Worm (Caenorhabditis elegans): ENCODE results near the gene yju-2.
A peak's percentile ranks its signal among the peaks of the same experiment; 100 is the strongest.

Gene yju-2

ce11 chrIII:7165816-7166229 is 18.3 kb upstream of the yju-2 start (continued):
- no peak for TF ChIP-seq lin-13 (GFP tag; optimal IDR thresholded peaks at IDR 0.05)
- TF ChIP-seq dpl-1 (GFP tag; optimal IDR thresholded peaks at IDR 0.05) = peak; percentile 39 to 66 (median 52)

DNA sequence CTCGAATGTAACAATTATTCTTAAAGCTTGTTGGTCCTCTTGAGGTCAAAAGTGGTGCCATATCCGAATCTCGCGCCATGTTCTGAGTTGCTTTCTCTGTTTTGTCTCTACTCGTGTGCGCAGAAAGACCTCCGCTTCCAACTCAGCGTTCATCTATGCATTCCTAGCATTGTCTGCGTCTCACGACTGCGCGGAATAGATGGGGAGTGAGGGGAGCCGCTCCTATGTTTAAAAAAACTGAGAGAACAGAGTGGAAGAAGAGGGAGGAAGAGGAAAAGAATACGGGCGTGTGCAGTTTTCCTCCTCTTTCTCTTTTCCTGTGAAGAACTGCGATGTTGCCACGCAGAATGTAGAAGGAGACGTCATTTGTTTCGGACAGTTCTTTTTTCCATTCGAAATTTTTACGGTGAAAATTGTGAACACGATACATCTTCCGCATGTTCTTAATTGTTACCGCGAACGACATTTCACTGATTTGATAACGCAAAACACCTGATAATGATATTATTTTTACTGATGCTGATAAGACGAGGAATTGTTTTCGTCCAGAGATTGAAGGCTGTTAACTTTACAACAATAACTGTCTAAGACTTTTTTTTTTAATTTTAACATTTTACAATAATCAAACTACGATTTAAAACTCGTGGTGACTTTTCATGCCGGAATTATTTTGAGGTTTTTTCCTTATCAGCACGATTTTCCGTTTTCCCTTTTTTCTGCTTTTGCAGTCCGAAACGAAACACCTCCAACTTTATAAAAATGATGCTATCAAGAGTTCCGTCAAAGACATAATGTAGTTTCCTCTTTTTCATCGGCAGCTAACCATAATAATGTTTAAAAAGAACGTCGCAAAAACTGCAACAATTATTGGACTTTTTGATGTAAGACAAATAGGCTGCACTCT is 17.2 kb upstream of the yju-2 start:
- TF ChIP-seq nhr-237 (tag; optimal IDR thresholded peaks at IDR 0.05) (peak; percentile 8), efl-1 (optimal IDR thresholded peaks at IDR 0.05) (peak; percentile 61), efl-1 (GFP tag; optimal IDR thresholded peaks at IDR 0.05 in 1 of 2) (peak in 1 of 2 experiments; percentile 38), F16B12.6 (tag; optimal IDR thresholded peaks at IDR 0.05) (peak; percentile 23), blmp-1 (tag; optimal IDR thresholded peaks at IDR 0.05) (no peak), nhr-20 (tag; optimal IDR thresholded peaks at IDR 0.05) (no peak), mdl-1 (tag; optimal IDR thresholded peaks at IDR 0.05) (peak in 1 of 2 experiments; percentile 40), xbp-1 (tag; optimal IDR thresholded peaks at IDR 0.05) (peak; percentile 24), vab-15 (tag; optimal IDR thresholded peaks at IDR 0.05) (no peak), nhr-12 (tag; optimal IDR thresholded peaks at IDR 0.05) (no peak), unc-86 (tag; optimal IDR thresholded peaks at IDR 0.05) (peak; percentile 14), lin-35 (GFP tag; optimal IDR thresholded peaks at IDR 0.05) (peak; percentile 10 to 61), zip-4 (GFP tag; optimal IDR thresholded peaks at IDR 0.05) (no peak), elt-2 (tag; optimal IDR thresholded peaks at IDR 0.05) (peak; percentile 12), pag-3 (tag; optimal IDR thresholded peaks at IDR 0.05; ENCODE audit: borderline replicate concordance, insufficient read depth) (no peak), jun-1 (tag; optimal IDR thresholded peaks at IDR 0.05) (no peak), nhr-77 (tag; optimal IDR thresholded peaks at IDR 0.05) (peak; percentile 45), snpc-4 (tag; optimal IDR thresholded peaks at IDR 0.05) (peak; percentile 14), C34B4.2 (tag; optimal IDR thresholded peaks at IDR 0.05) (no peak), mep-1 (tag; optimal IDR thresholded peaks at IDR 0.05) (peak; percentile 82), dpl-1 (GFP tag; optimal IDR thresholded peaks at IDR 0.05) (peak in 2 of 3 experiments; percentile 16 to 49), hpl-2 (GFP tag; optimal IDR thresholded peaks at IDR 0.05) (no peak), nhr-84 (tag; optimal IDR thresholded peaks at IDR 0.05) (no peak), tbx-2 (tag; optimal IDR thresholded peaks at IDR 0.05) (peak; percentile 36), pax-3 (tag; optimal IDR thresholded peaks at IDR 0.05) (no peak), fkh-8 (tag; optimal IDR thresholded peaks at IDR 0.05) (peak; percentile 80), nhr-71 (tag; optimal IDR thresholded peaks at IDR 0.05) (peak; percentile 65), unc-62 (GFP tag; optimal IDR thresholded peaks at IDR 0.05) (no peak), alr-1 (tag; optimal IDR thresholded peaks at IDR 0.05; ENCODE audit: borderline replicate concordance) (no peak), nhr-90 (tag; optimal IDR thresholded peaks at IDR 0.05; ENCODE audit: poor library complexity) (no peak), C16A3.4 (tag; optimal IDR thresholded peaks at IDR 0.05) (no peak), rnt-1 (tag; optimal IDR thresholded peaks at IDR 0.05) (peak; percentile 30), ceh-90 (tag; optimal IDR thresholded peaks at IDR 0.05) (no peak), lin-14 (GFP tag; optimal IDR thresholded peaks at IDR 0.05) (peak; percentile 95), snu-23 (GFP tag; optimal IDR thresholded peaks at IDR 0.05) (peak; percentile 51), hlh-17 (GFP tag; optimal IDR thresholded peaks at IDR 0.05; ENCODE audit: borderline replicate concordance) (no peak), swsn-7 (tag; optimal IDR thresholded peaks at IDR 0.05) (peak; percentile 32), hlh-4 (tag; optimal IDR thresholded peaks at IDR 0.05) (no peak), aly-2 (tag; optimal IDR thresholded peaks at IDR 0.05) (no peak), lsy-2 (tag; optimal IDR thresholded peaks at IDR 0.05) (peak; percentile 12 to 63), elt-3 (tag; optimal IDR thresholded peaks at IDR 0.05) (peak in 1 of 6 experiments; percentile 14), ceh-8 (GFP tag; optimal IDR thresholded peaks at IDR 0.05) (no peak), nhr-47 (tag; optimal IDR thresholded peaks at IDR 0.05) (peak; percentile 44), sup-37 (GFP tag; optimal IDR thresholded peaks at IDR 0.05) (no peak), skn-1 (tag; optimal IDR thresholded peaks at IDR 0.05) (peak; percentile 51), egl-27 (tag; optimal IDR thresholded peaks at IDR 0.05) (peak in 1 of 2 experiments; percentile 46), fkh-10 (GFP tag; optimal IDR thresholded peaks at IDR 0.05) (no peak)
